Fruit fly (Drosophila melanogaster) whole organism, embryonic: Measurements from ENCODE around the gene Tim17a2.

ENCODE experiments used
- Abd-B ChIP-seq: fragments of 200-800 bp; sonication (Bioruptor generic); optimal IDR thresholded peaks from 2 replicates; lab custom pipeline; 2018; ENCODE audit warnings: missing biosample characterization, mild to moderate bottlenecking, missing genetic modification characterization, moderate library complexity
- Awh ChIP-seq: fragments of 200-800 bp; sonication (Bioruptor generic); IDR thresholded peaks from 2 replicates; pipeline ENCODE4, ENCODE4 v1.3.6; 2022; ENCODE audit warnings: missing biosample characterization, missing genetic modification characterization
- B-H1 ChIP-seq: fragments of 200-800 bp; sonication (Bioruptor generic); IDR thresholded peaks from 3 replicates; pipeline ENCODE4 v1.3.6; 2022; ENCODE audit warnings: missing biosample characterization, missing genetic modification characterization
- BEAF-32 ChIP-seq: fragments of 200-800 bp; sonication (Bioruptor generic); optimal IDR thresholded peaks from 3 replicates; lab custom pipeline; 2017; ENCODE audit warnings: missing biosample characterization, missing genetic modification characterization, mild to moderate bottlenecking, moderate library complexity, missing genetic modification reagents
- C15 ChIP-seq: fragments of 200-800 bp; sonication (Bioruptor generic); IDR thresholded peaks from 3 replicates; pipeline ENCODE4 v1.3.6; 2022; ENCODE audit warnings: missing biosample characterization, missing genetic modification characterization
- CG10543 ChIP-seq: fragments of 200-800 bp; sonication (Bioruptor generic); optimal IDR thresholded peaks from 3 replicates; lab custom pipeline; 2017; ENCODE audit warnings: missing biosample characterization, mild to moderate bottlenecking, missing genetic modification characterization, moderate library complexity
- CG13424 ChIP-seq: fragments of 200-800 bp; sonication (Bioruptor generic); optimal IDR thresholded peaks from 2 replicates; lab custom pipeline; 2019; ENCODE audit warnings: missing biosample characterization, mild to moderate bottlenecking, missing genetic modification characterization, moderate library complexity
- CG17359 ChIP-seq: fragments of 200-800 bp; sonication (Bioruptor generic); optimal IDR thresholded peaks from 3 replicates; lab custom pipeline; 2018; ENCODE audit warnings: missing biosample characterization, mild to moderate bottlenecking, missing genetic modification characterization, moderate library complexity
- CG1792 ChIP-seq: fragments of 200-800 bp; sonication (Bioruptor generic); optimal IDR thresholded peaks from 2 replicates; lab custom pipeline; 2016; ENCODE audit warnings: missing biosample characterization, missing genetic modification characterization
- CG2129 ChIP-seq: fragments of 200-800 bp; sonication (Bioruptor generic); IDR thresholded peaks from 2 replicates; pipeline ENCODE4 v1.3.6; 2022; ENCODE audit warnings: missing biosample characterization, missing genetic modification characterization; ENCODE audit not compliant: partially characterized antibody
- CG2712 ChIP-seq: fragments of 200-800 bp; optimal IDR thresholded peaks from 3 replicates; lab custom pipeline; 2019; ENCODE audit warnings: missing biosample characterization, mild to moderate bottlenecking, missing genetic modification characterization, moderate library complexity
- CG2889 ChIP-seq: fragments of 200-800 bp; sonication (Bioruptor generic); IDR thresholded peaks from 3 replicates; pipeline ENCODE4 v1.3.6; 2022; ENCODE audit warnings: missing biosample characterization, missing genetic modification characterization
- CG30403 ChIP-seq: fragments of 200-800 bp; sonication (Bioruptor generic); optimal IDR thresholded peaks from 3 replicates; lab custom pipeline; 2016; ENCODE audit warnings: missing biosample characterization, missing genetic modification characterization
- CG31365 ChIP-seq: fragments of 200-800 bp; sonication (Bioruptor generic); optimal IDR thresholded peaks from 2 replicates; lab custom pipeline; 2018; ENCODE audit warnings: missing biosample characterization, mild to moderate bottlenecking, missing genetic modification characterization
- CG33213 ChIP-seq: fragments of 200-800 bp; sonication (Bioruptor generic); optimal IDR thresholded peaks from 3 replicates; lab custom pipeline; 2016; ENCODE audit warnings: missing biosample characterization, missing genetic modification characterization
- CG3995 ChIP-seq: fragments of 200-800 bp; sonication (Bioruptor generic); optimal IDR thresholded peaks from 3 replicates; lab custom pipeline; 2016; ENCODE audit warnings: missing biosample characterization, missing genetic modification characterization
- CG4404 ChIP-seq: fragments of 200-800 bp; sonication (Bioruptor generic); IDR thresholded peaks from 2 replicates; pipeline ENCODE4 v1.3.6; 2022; ENCODE audit warnings: missing biosample characterization, missing genetic modification characterization
- CG4617 ChIP-seq: fragments of 200-800 bp; sonication (Bioruptor generic); optimal IDR thresholded peaks from 3 replicates; lab custom pipeline; 2016; ENCODE audit warnings: missing biosample characterization, missing genetic modification characterization, borderline replicate concordance
- CG6689 ChIP-seq: fragments of 200-800 bp; sonication (Bioruptor generic); IDR thresholded peaks from 2 replicates; pipeline ENCODE4 v1.3.6; 2022; ENCODE audit warnings: missing biosample characterization, missing genetic modification characterization
- CG7987 ChIP-seq: fragments of 200-800 bp; sonication (Bioruptor generic); optimal IDR thresholded peaks from 2 replicates; lab custom pipeline; 2018; ENCODE audit warnings: missing biosample characterization, mild to moderate bottlenecking, missing genetic modification characterization, moderate library complexity
- CG9609 ChIP-seq: fragments of 200-800 bp; sonication (Bioruptor generic); optimal IDR thresholded peaks from 3 replicates; lab custom pipeline; 2016; ENCODE audit warnings: missing biosample characterization, missing genetic modification characterization
- CG9797 ChIP-seq: fragments of 200-800 bp; sonication (Bioruptor generic); optimal IDR thresholded peaks from 3 replicates; lab custom pipeline; 2018; ENCODE audit warnings: missing biosample characterization, mild to moderate bottlenecking, missing genetic modification characterization
- CTCF ChIP-seq: fragments of 200-800 bp; sonication (Bioruptor generic); optimal IDR thresholded peaks from 2 replicates; lab custom pipeline; 2017; ENCODE audit warnings: missing biosample characterization, mild to moderate bottlenecking, missing genetic modification characterization, moderate library complexity
- D19A ChIP-seq: fragments of 200-800 bp; optimal IDR thresholded peaks from 3 replicates; lab custom pipeline; 2019; ENCODE audit warnings: missing biosample characterization, mild to moderate bottlenecking, missing genetic modification characterization, moderate library complexity
- Dfd ChIP-seq, 2 experiments: fragments of >200 bp; optimal IDR thresholded peaks; 2 replicates each; lab custom pipeline; 2017; ENCODE audit warnings: missing biosample characterization in 2 of 2, missing genetic modification characterization in 2 of 2
- ERR ChIP-seq: fragments of 200-800 bp; sonication (Bioruptor generic); optimal IDR thresholded peaks from 2 replicates; lab custom pipeline; 2016; ENCODE audit warnings: missing biosample characterization, missing genetic modification characterization
- HHEX ChIP-seq: fragments of 200-800 bp; sonication (Bioruptor generic); optimal IDR thresholded peaks from 3 replicates; lab custom pipeline; 2017; ENCODE audit warnings: missing biosample characterization, mild to moderate bottlenecking, missing genetic modification characterization, missing genetic modification reagents
- Hsf ChIP-seq: fragments of 200-800 bp; sonication (Bioruptor generic); optimal IDR thresholded peaks from 3 replicates; lab custom pipeline; 2016; ENCODE audit warnings: missing biosample characterization, missing genetic modification characterization
- Lim3 ChIP-seq: fragments of 200-800 bp; sonication (Bioruptor generic); IDR thresholded peaks from 2 replicates; pipeline ENCODE4 v1.3.6; 2022; ENCODE audit warnings: missing biosample characterization, missing genetic modification characterization
- Rx ChIP-seq: fragments of 200-800 bp; sonication (Bioruptor generic); IDR thresholded peaks from 2 replicates; pipeline ENCODE4 v1.3.6; 2022; ENCODE audit warnings: missing biosample characterization, missing genetic modification characterization
- Sry-δ ChIP-seq: fragments of 200-800 bp; sonication (Bioruptor generic); optimal IDR thresholded peaks from 2 replicates; lab custom pipeline; 2016; ENCODE audit warnings: missing biosample characterization, missing genetic modification characterization
- ap ChIP-seq: fragments of 200-800 bp; sonication (Bioruptor generic); IDR thresholded peaks from 2 replicates; pipeline ENCODE4 v1.3.6; 2022; ENCODE audit warnings: missing biosample characterization, missing genetic modification characterization
- ato ChIP-seq: fragments of 200-800 bp; sonication (Bioruptor generic); IDR thresholded peaks from 2 replicates; pipeline ENCODE4 v1.3.6; 2022; ENCODE audit warnings: missing biosample characterization, missing genetic modification characterization; ENCODE audit not compliant: partially characterized antibody
- cad ChIP-seq: fragments of >200 bp; optimal IDR thresholded peaks from 2 replicates; lab custom pipeline; 2017; ENCODE audit warnings: missing biosample characterization, missing genetic modification characterization
- ewg ChIP-seq: fragments of 200-800 bp; sonication (Bioruptor generic); optimal IDR thresholded peaks from 3 replicates; lab custom pipeline; 2017; ENCODE audit warnings: mild to moderate bottlenecking, missing biosample characterization, missing genetic modification reagents, missing genetic modification characterization
- eyg ChIP-seq: fragments of 200-800 bp; sonication (Bioruptor generic); optimal IDR thresholded peaks from 3 replicates; lab custom pipeline; 2016; ENCODE audit warnings: missing biosample characterization, missing genetic modification characterization
- fd96Cb ChIP-seq: fragments of 200-800 bp; sonication (Bioruptor generic); optimal IDR thresholded peaks from 2 replicates; lab custom pipeline; 2018; ENCODE audit warnings: missing biosample characterization, mild to moderate bottlenecking, missing genetic modification characterization, moderate library complexity
- jigr1 ChIP-seq: fragments of 200-800 bp; sonication (Bioruptor generic); IDR thresholded peaks from 3 replicates; pipeline ENCODE4 v1.3.6; 2022; ENCODE audit warnings: missing biosample characterization, missing genetic modification characterization
- luna ChIP-seq: fragments of 200-800 bp; sonication (Bioruptor generic); optimal IDR thresholded peaks from 2 replicates; lab custom pipeline; 2016; ENCODE audit warnings: missing biosample characterization, missing genetic modification characterization
- mam ChIP-seq: fragments of 200-800 bp; sonication (Bioruptor generic); optimal IDR thresholded peaks from 3 replicates; lab custom pipeline; 2016; ENCODE audit warnings: missing biosample characterization, missing genetic modification characterization
- mld ChIP-seq: fragments of 200-800 bp; sonication (Bioruptor generic); IDR thresholded peaks from 3 replicates; pipeline ENCODE4 v1.3.6; 2022; ENCODE audit warnings: missing biosample characterization, missing genetic modification characterization; ENCODE audit not compliant: partially characterized antibody
- nmo ChIP-seq: fragments of 200-800 bp; sonication (Bioruptor generic); optimal IDR thresholded peaks from 2 replicates; lab custom pipeline; 2018; ENCODE audit warnings: missing biosample characterization, mild to moderate bottlenecking, missing genetic modification characterization, moderate library complexity
- pan ChIP-seq, 4 experiments: fragments of >200 bp in 3 of 4; fragments of 200-800 bp in 1 of 4; sonication (Bioruptor generic) in 1 of 4; optimal IDR thresholded peaks in 3 of 4; IDR thresholded peaks in 1 of 4; 2 replicates each; pipeline versions ENCODE4 v1.3.6 to Lab custom; 2017 to 2022; ENCODE audit warnings: missing biosample characterization in 2 of 4, missing genetic modification characterization in 2 of 4, mixed read lengths in 1 of 4
- pita ChIP-seq: fragments of 200-800 bp; sonication (Bioruptor generic); optimal IDR thresholded peaks from 2 replicates; lab custom pipeline; 2017; ENCODE audit warnings: missing biosample characterization, mild to moderate bottlenecking, missing genetic modification characterization
- pnt ChIP-seq: fragments of 200-800 bp; sonication (Bioruptor generic); optimal IDR thresholded peaks from 3 replicates; lab custom pipeline; 2016; ENCODE audit warnings: missing biosample characterization, missing genetic modification characterization
- shn ChIP-seq: fragments of 200-800 bp; sonication (Bioruptor generic); optimal IDR thresholded peaks from 3 replicates; lab custom pipeline; 2016; ENCODE audit warnings: missing biosample characterization, missing genetic modification characterization
- sima ChIP-seq: fragments of 200-800 bp; sonication (Bioruptor generic); optimal IDR thresholded peaks from 2 replicates; lab custom pipeline; 2016; ENCODE audit warnings: missing biosample characterization, missing genetic modification characterization
- slou ChIP-seq: fragments of 200-800 bp; sonication (Bioruptor generic); optimal IDR thresholded peaks from 3 replicates; lab custom pipeline; 2016; ENCODE audit warnings: missing biosample characterization, missing genetic modification characterization
- tgo ChIP-seq: fragments of 200-800 bp; sonication (Bioruptor generic); IDR thresholded peaks from 3 replicates; pipeline ENCODE4 v1.3.6; 2022; ENCODE audit warnings: missing biosample characterization, missing genetic modification characterization
- tin ChIP-seq: fragments of 200-800 bp; sonication (Bioruptor generic); optimal IDR thresholded peaks from 3 replicates; lab custom pipeline; 2016; ENCODE audit warnings: missing biosample characterization, missing genetic modification characterization
- twi ChIP-seq: fragments of 200-800 bp; optimal IDR thresholded peaks from 2 replicates; lab custom pipeline; 2019; ENCODE audit warnings: missing biosample characterization, mild to moderate bottlenecking, missing genetic modification characterization, moderate library complexity
- wdn ChIP-seq: fragments of 200-800 bp; sonication (Bioruptor generic); IDR thresholded peaks from 2 replicates; pipeline ENCODE4 v1.3.6; 2022; ENCODE audit warnings: missing biosample characterization, missing genetic modification characterization

Gene Tim17a2

DNA sequence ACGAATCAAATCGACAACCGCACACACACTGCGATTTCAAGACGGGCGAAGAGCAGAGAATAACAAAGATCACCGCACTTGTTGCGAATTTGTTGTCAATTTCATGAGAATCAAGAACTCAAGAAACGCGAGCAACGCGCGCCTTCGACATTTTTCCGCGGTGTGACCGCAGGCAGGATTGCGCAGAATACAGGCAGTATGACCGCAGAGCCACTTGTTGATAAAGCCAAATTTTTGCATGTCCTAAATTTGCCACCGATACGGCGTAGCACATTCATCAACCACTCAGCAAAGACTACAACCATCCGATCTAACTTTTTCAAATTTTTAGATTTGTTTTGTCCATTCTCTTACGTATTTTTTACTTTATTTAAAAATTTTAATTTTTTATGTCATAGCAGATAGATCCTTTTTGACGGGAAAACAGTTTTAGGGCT lies 45.2 kb downstream of the Tim17a2 start, which contains the start of gene cno (continued):
- no peak for TF ChIP-seq CG6689 (GFP tag; lab: Robert Waterston, UW)
- TF ChIP-seq CG9609 (GFP tag; lab: Kevin White, UChicago): no peak
- TF ChIP-seq mam (GFP tag; lab: Kevin White, UChicago): no peak
- TF ChIP-seq shn (GFP tag; lab: Kevin White, UChicago): no peak
- peak; percentile 1 for TF ChIP-seq HHEX
- TF ChIP-seq CG2712: peak; percentile 43
- TF ChIP-seq twi: no peak
- TF ChIP-seq ap: no peak
- no peak for TF ChIP-seq tin (GFP tag; lab: Kevin White, UChicago)
- TF ChIP-seq C15 (GFP tag; lab: Robert Waterston, UW): no peak
- no peak for TF ChIP-seq Rx
- TF ChIP-seq nmo (GFP tag; lab: Kevin White, UChicago): peak; percentile 62
- TF ChIP-seq CG17359 (tag; lab: Kevin White, UChicago): no peak
- TF ChIP-seq Sry-δ (GFP tag; lab: Kevin White, UChicago): peak; percentile 52
- TF ChIP-seq wdn: no peak
- TF ChIP-seq eyg: no peak
- TF ChIP-seq jigr1 (GFP tag; lab: Robert Waterston, UW): no peak
- TF ChIP-seq cad (GFP tag; lab: Kevin White, UChicago): no peak
- no peak for TF ChIP-seq CG4404 (GFP tag; lab: Robert Waterston, UW)
- TF ChIP-seq ERR (GFP tag; lab: Kevin White, UChicago): no peak
- TF ChIP-seq ato: peak; percentile 24; the same call in 1 of the 2 replicates
- no peak for TF ChIP-seq CG1792 (GFP tag; lab: Kevin White, UChicago)
- TF ChIP-seq tgo (GFP tag; lab: Robert Waterston, UW): no peak
- no peak for TF ChIP-seq CG4617 (GFP tag; lab: Kevin White, UChicago)
- TF ChIP-seq luna: no peak
- TF ChIP-seq CTCF: peak; percentile 41
- TF ChIP-seq Abd-B (GFP tag; lab: Kevin White, UChicago): no peak
- no peak for TF ChIP-seq fd96Cb
- no peak for TF ChIP-seq CG30403 (GFP tag; lab: Kevin White, UChicago)
- TF ChIP-seq ewg (GFP tag; lab: Kevin White, UChicago): peak; percentile 80
- peak; percentile 5 for TF ChIP-seq CG13424 (tag; lab: Kevin White, UChicago)
- TF ChIP-seq pnt (GFP tag; lab: Kevin White, UChicago): no peak
- no peak for TF ChIP-seq slou (GFP tag; lab: Kevin White, UChicago)
- TF ChIP-seq pan (optimal IDR thresholded peaks at IDR 0.05; lab: Kevin White, UChicago): no peak
- no peak for TF ChIP-seq pan (GFP tag; optimal IDR thresholded peaks at IDR 0.05 in 1 of 2, IDR thresholded peaks at IDR 0.05 in 1 of 2)
- TF ChIP-seq CG33213 (GFP tag; lab: Kevin White, UChicago): peak; percentile 94
- no peak for TF ChIP-seq CG3995 (GFP tag; lab: Kevin White, UChicago)
- TF ChIP-seq CG10543 (GFP tag; lab: Kevin White, UChicago): peak; percentile 33
- TF ChIP-seq CG31365 (tag; lab: Kevin White, UChicago): no peak
- TF ChIP-seq Dfd (GFP tag; optimal IDR thresholded peaks at IDR 0.05; lab: Kevin White, UChicago): no peak
- TF ChIP-seq pita (GFP tag; lab: Kevin White, UChicago): peak; percentile 87
- TF ChIP-seq Lim3: no peak
- TF ChIP-seq CG9797: peak; percentile 99
- no peak for TF ChIP-seq CG2889 (GFP tag; lab: Robert Waterston, UW)
- no peak for TF ChIP-seq D19A (tag; lab: Kevin White, UChicago)
- no peak for TF ChIP-seq CG7987 (GFP tag; lab: Kevin White, UChicago)
- TF ChIP-seq sima (GFP tag; lab: Kevin White, UChicago): no peak
- TF ChIP-seq CG2129 (GFP tag; lab: Robert Waterston, UW): no peak
- no peak for TF ChIP-seq Hsf (GFP tag; lab: Kevin White, UChicago)
- no peak for TF ChIP-seq mld (GFP tag; lab: Robert Waterston, UW)
- TF ChIP-seq Awh (GFP tag; lab: Robert Waterston, UW): no peak
- TF ChIP-seq BEAF-32 (GFP tag; lab: Kevin White, UChicago): peak; percentile 59
- TF ChIP-seq B-H1 (GFP tag; lab: Robert Waterston, UW): no peak
